Fruit fly (Drosophila melanogaster) whole organism: ENCODE data around the gene Ent3.

Source experiments
- Dll ChIP-seq: fragments of >200 bp; optimal IDR thresholded peaks from 2 replicates; lab custom pipeline; 2017
- psq ChIP-seq: fragments of >200 bp; optimal IDR thresholded peaks from 2 replicates; lab custom pipeline; 2017
- usp ChIP-seq: fragments of >200 bp; optimal IDR thresholded peaks from 2 replicates; lab custom pipeline; 2017; ENCODE audit warnings: missing biosample characterization, missing genetic modification characterization, mixed read lengths

DNA sequence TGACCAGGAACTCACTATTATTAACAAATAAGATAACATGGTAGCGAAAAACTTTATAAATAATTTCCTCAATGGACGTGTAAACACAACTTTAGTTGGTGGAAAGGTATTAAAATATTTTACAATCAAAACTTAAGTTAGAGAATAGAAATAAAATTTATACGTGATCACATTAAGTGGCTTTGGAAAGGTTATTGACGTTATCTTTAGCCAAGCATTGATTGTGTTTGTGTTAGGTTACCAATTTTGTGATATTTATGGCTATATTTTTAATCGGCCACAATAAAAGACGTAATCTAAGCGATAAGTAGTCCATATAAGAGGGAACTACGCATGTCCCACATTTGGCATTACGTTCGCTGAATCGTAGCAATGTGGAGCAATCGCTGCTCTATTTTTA is 31.2 kb downstream of the Ent3 start, which contains the start of gene CG14120:
- TF ChIP-seq Dll (lab: Kevin White, UChicago) (no peak), psq (lab: Kevin White, UChicago) (no peak), usp (GFP tag; lab: Kevin White, UChicago) (no peak)
